Worm (Caenorhabditis elegans): Measurements from ENCODE around the gene fbxa-61.

DNA sequence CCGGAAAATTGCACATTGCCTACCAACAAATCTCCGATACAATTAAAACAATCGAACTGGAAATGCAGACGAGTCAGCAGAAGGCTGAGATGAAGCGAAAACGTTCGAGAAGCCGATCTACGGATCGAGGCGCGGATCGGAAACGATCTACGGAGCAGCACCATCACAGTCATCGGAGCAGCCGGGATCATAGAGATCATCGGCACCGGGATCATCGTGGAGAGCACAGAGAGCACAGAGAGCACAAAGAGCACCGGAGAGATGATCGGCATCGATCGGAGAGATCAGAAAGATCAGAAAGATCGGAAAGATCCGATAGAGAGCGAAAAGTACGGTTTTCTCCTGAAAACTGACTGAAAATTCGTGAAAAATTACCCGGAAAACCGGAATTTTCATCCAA lies 33.4 kb upstream of the fbxa-61 start:
- TF ChIP-seq ztf-11 (tag; optimal IDR thresholded peaks at IDR 0.05) (no peak), dmd-4 (tag; optimal IDR thresholded peaks at IDR 0.05) (no peak), mdl-1 (tag; optimal IDR thresholded peaks at IDR 0.05) (no peak), lin-39 (tag; optimal IDR thresholded peaks at IDR 0.05) (no peak), elt-3 (tag; optimal IDR thresholded peaks at IDR 0.05) (no peak), nhr-11 (tag; optimal IDR thresholded peaks at IDR 0.05) (no peak), snpc-4 (tag; optimal IDR thresholded peaks at IDR 0.05) (no peak), nhr-25 (tag; optimal IDR thresholded peaks at IDR 0.05) (no peak), ceh-82 (tag; optimal IDR thresholded peaks at IDR 0.05) (no peak), elt-1 (tag; optimal IDR thresholded peaks at IDR 0.05) (no peak), nhr-23 (tag; optimal IDR thresholded peaks at IDR 0.05) (no peak), blmp-1 (tag; optimal IDR thresholded peaks at IDR 0.05; ENCODE audit: insufficient read depth) (no peak), zag-1 (tag; optimal IDR thresholded peaks at IDR 0.05) (no peak), unc-62 (GFP tag; optimal IDR thresholded peaks at IDR 0.05) (no peak)
